Worm (Caenorhabditis elegans): Measurements from ENCODE around the gene F57G4.11.

Gene F57G4.11

DNA sequence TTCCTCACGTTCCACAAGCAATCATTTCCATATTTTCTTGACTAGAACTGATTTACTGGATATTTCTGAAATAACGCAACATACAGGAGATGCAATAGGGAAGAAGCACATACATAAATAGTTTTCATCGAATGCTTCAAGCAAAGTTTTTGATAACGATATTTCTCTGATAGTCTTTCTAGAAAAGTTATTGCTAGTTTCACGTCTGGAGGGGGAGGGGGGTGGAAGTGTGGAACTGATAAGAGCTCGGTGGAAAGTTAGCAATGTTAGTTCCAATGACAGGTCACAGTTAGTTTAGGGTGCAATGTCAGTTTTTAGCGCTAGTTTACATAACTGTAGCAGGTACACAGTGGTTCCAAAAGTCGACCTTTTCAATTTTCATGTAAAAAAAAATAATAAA is 8.2 kb upstream of the F57G4.11 start, which contains the start of gene Y6G8.6:
Gene Y6G8.6 (minus strand): TSS at position 98 of the 400 bp plus-strand sequence.
- TF ChIP-seq nhr-80 (tag; optimal IDR thresholded peaks at IDR 0.05), result peak; percentile 49
- TF ChIP-seq cebp-2 (GFP tag; IDR thresholded peaks at IDR 0.05), result no peak
- TF ChIP-seq Y56A3A.18 (GFP tag; IDR thresholded peaks at IDR 0.05), result no peak
- no peak for TF ChIP-seq akir-1 (GFP tag; optimal IDR thresholded peaks at IDR 0.05)
- TF ChIP-seq unc-62 (GFP tag; optimal IDR thresholded peaks at IDR 0.05), result no peak

DNA sequence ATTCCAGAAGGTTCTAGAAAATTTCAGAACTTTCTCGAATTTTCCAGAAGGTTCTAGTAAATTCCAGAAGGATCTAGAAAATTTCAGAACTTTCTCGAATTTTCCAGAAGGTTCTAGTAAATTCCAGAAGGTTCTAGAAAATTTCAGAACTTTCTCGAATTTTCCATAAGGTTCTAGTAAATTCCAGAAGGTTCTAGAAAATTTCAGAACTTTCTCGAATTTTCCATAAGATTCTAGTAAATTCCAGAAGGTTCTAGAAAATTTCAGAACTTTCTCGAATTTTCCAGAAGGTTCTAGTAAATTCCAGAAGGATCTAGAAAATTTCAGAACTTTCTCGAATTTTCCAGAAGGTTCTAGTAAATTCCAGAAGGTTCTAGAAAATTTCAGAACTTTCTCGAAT is 6.8 kb upstream of the F57G4.11 start:
- peak; percentile 90 for TF ChIP-seq hsf-1 (GFP tag; IDR thresholded peaks at IDR 0.05)

DNA sequence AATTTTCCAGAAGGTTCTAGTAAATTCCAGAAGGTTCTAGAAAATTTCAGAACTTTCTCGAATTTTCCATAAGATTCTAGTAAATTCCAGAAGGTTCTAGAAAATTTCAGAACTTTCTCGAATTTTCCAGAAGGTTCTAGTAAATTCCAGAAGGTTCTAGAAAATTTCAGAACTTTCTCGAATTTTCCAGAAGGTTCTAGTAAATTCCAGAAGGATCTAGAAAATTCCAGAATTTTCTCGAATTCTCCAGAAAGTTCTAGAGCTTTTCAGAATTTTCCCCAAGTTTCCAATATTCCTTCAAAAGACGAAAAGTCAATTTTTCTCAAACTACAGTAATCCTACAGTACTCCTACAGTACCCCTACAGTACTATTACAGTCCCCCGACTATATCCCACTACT is 6.2 kb upstream of the F57G4.11 start:
- peak; percentile 92 for TF ChIP-seq hsf-1 (GFP tag; IDR thresholded peaks at IDR 0.05)

DNA sequence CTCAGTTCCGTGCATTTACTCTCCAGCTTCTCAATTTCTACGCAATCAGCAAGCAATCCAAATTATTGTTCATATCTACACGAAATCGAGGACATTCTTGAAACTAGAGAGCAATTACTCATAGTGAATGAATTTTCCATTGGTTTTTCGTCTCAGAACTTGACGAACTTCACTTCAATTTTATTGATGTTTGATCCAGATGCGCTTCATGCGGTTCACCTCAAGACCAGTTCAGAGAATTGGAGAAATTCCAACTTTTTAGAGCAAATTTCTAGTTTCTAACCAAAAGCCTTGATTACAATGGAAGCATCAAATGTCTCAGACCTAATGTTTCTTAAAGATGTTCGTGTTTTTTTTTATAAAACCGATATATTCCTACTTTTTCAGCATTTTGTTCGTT is 4.7 kb upstream of the F57G4.11 start, which contains the start of gene Y6G8.8:
Gene Y6G8.8 (plus strand): TSS at position 301 of the 400 bp plus-strand sequence.
- TF ChIP-seq egl-44 (GFP tag; IDR thresholded peaks at IDR 0.05), result no peak
- no peak for TF ChIP-seq akir-1 (GFP tag; optimal IDR thresholded peaks at IDR 0.05)
- TF ChIP-seq nhr-80 (tag; optimal IDR thresholded peaks at IDR 0.05), result no peak
- no peak for TF ChIP-seq madf-6 (GFP tag; IDR thresholded peaks at IDR 0.05)
- no peak for TF ChIP-seq C17E4.6 (GFP tag; IDR thresholded peaks at IDR 0.05)
- TF ChIP-seq F10E7.11 (tag; optimal IDR thresholded peaks at IDR 0.05), result no peak
- no peak for TF ChIP-seq Y53G8AR.9 (GFP tag; conservative IDR thresholded peaks at IDR 0.05)
- TF ChIP-seq bed-1 (GFP tag; IDR thresholded peaks at IDR 0.05), result no peak
- no peak for TF ChIP-seq F33H1.4 (GFP tag; IDR thresholded peaks at IDR 0.05)
- no peak for TF ChIP-seq nfya-1 (tag; optimal IDR thresholded peaks at IDR 0.05; ENCODE audit: borderline replicate concordance, insufficient read depth)
- no peak for TF ChIP-seq ZK185.1 (tag; optimal IDR thresholded peaks at IDR 0.05; ENCODE audit: poor library complexity, severe bottlenecking)

DNA sequence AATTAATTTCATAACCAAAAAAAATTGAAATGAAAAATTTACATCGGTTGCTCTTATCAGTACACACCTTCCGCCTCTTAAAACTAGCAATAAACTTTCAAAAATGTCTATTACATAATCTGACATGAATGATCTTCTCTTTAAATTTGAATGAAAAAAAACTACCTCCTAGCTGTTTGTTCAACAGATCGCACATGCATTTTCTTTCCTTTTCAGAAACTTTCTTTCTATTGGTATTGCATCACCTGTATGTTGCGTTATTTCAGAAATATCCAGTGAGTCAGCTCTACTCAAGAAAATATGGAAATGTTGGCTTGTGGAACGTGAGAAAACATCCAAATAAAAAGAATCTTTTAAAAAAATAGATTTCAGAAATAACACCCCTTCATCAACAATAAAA is 1.8 kb upstream of the F57G4.11 start, which contains the start of gene F57G4.1:
Gene F57G4.1 (plus strand): TSS at position 301 of the 400 bp plus-strand sequence.
- TF ChIP-seq egl-44 (GFP tag; IDR thresholded peaks at IDR 0.05), result no peak
- no peak for TF ChIP-seq aptf-2 (GFP tag; conservative IDR thresholded peaks at IDR 0.05)
- no peak for TF ChIP-seq F37B4.10 (GFP tag; IDR thresholded peaks at IDR 0.05)
- no peak for TF ChIP-seq ets-4 (GFP tag; optimal IDR thresholded peaks at IDR 0.05)
- TF ChIP-seq lin-35 (GFP tag; optimal IDR thresholded peaks at IDR 0.05), result no peak

DNA sequence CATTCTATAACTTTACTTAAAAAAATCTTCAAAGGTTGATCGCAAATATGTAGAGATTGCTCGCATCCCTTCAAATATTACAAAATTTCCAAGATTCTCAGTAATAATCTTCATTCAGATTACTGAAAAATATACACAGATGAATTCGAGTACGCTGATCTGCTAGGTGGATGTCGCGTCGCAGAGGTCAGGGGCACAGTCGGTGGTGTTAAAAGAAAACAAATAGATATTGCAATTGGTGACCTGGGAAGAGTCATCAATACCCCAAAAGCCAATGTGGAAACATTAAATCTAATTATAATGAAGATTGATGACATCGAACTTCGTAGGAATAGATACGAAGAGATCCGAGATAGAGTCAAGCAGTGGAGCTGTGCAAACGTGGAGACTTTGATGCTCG is 3.6 kb downstream of the F57G4.11 start, which contains the start of gene F57G4.10:
Gene F57G4.10 (plus strand): TSS at position 301 of the 400 bp plus-strand sequence.
- TF ChIP-seq lin-54 (GFP tag; optimal IDR thresholded peaks at IDR 0.05), result no peak
- TF ChIP-seq ceh-27 (GFP tag; optimal IDR thresholded peaks at IDR 0.05), result no peak
- TF ChIP-seq C06A6.2 (GFP tag; conservative IDR thresholded peaks at IDR 0.05), result no peak
- TF ChIP-seq somi-1 (GFP tag; optimal IDR thresholded peaks at IDR 0.05), result no peak
- TF ChIP-seq T26A5.8 (tag; optimal IDR thresholded peaks at IDR 0.05), result no peak
- TF ChIP-seq F49E8.2 (tag; optimal IDR thresholded peaks at IDR 0.05; ENCODE audit: insufficient read depth), result no peak
- no peak for TF ChIP-seq rcor-1 (GFP tag; IDR thresholded peaks at IDR 0.05)
- TF ChIP-seq hrde-1 (tag; optimal IDR thresholded peaks at IDR 0.05; ENCODE audit: borderline replicate concordance), result no peak
- TF ChIP-seq lin-26 (GFP tag; IDR thresholded peaks at IDR 0.05), result no peak

DNA sequence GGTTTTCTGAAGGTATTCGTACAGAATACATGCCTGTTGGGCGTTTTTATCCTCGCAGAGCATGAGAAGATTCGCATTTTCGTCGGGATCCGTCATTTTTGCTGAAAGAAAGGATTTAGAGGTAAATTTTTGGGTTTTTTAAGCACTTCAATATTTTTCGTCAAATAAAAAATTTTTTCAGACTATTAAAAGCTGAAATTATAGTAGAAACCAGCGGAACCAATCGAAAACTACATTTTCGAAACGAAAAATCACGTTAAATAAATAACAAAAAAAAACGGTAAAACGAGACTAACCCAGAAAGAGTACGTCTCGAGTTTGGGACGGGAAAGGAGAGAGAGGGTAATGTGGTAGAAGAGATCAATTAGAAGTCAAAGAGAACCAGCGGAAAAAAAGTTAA is 25.4 kb downstream of the F57G4.11 start, which contains the start of gene fbxa-192:
Gene fbxa-192 (minus strand): TSS at position 101 of the 400 bp plus-strand sequence.
- TF ChIP-seq lin-35 (GFP tag; optimal IDR thresholded peaks at IDR 0.05) (no peak), F22D6.2 (tag; optimal IDR thresholded peaks at IDR 0.05) (no peak), bed-1 (GFP tag; IDR thresholded peaks at IDR 0.05) (no peak), somi-1 (GFP tag; optimal IDR thresholded peaks at IDR 0.05) (no peak), lag-1 (GFP tag; IDR thresholded peaks at IDR 0.05) (no peak), athp-1 (tag; optimal IDR thresholded peaks at IDR 0.05) (no peak), hsf-1 (GFP tag; IDR thresholded peaks at IDR 0.05) (no peak), F55B11.4 (tag; optimal IDR thresholded peaks at IDR 0.05; ENCODE audit: borderline replicate concordance, insufficient read depth) (no peak), B0019.2 (GFP tag; conservative IDR thresholded peaks at IDR 0.05) (no peak), hlh-26 (GFP tag; conservative IDR thresholded peaks at IDR 0.05) (no peak), egrh-3 (GFP tag; IDR thresholded peaks at IDR 0.05) (no peak), Y53G8AR.9 (GFP tag; conservative IDR thresholded peaks at IDR 0.05) (no peak), ztf-25 (GFP tag; IDR thresholded peaks at IDR 0.05) (no peak), egl-44 (GFP tag; IDR thresholded peaks at IDR 0.05) (no peak), fkh-3 (tag; optimal IDR thresholded peaks at IDR 0.05) (no peak), sea-2 (GFP tag; IDR thresholded peaks at IDR 0.05) (no peak)
